Worm (Caenorhabditis elegans): ENCODE data around the gene F14F8.8.

- TF ChIP-seq him-1 (tag; optimal IDR thresholded peaks at IDR 0.05) = no peak
- no peak for TF ChIP-seq dao-5 (tag; optimal IDR thresholded peaks at IDR 0.05)
Observed at ce11 chrV:16716574-16716973, 44.5 kb upstream of the F14F8.8 start, which contains the start of gene srh-137.
